Worm (Caenorhabditis elegans) whole organism, mixed stage, embryonic: ENCODE results near the gene F02E8.4.
A peak's percentile ranks its signal among the peaks of the same experiment; 100 is the strongest.

ENCODE experiments used
- bed-3 ChIP-seq: fragments of 200-800 bp; sonication (Bioruptor generic); optimal IDR thresholded peaks from 3 replicates; lab custom pipeline; 2018; ENCODE audit warnings: mild to moderate bottlenecking, missing genetic modification characterization, moderate library complexity, missing compliant biosample characterization
- blmp-1 ChIP-seq: fragments of 150-350 bp; optimal IDR thresholded peaks from 2 replicates; lab custom pipeline; 2014; ENCODE audit warnings: missing biosample characterization, missing genetic modification characterization
- ceh-39 ChIP-seq: fragments of 150-350 bp; optimal IDR thresholded peaks from 2 replicates; lab custom pipeline; 2014; ENCODE audit warnings: missing biosample characterization, missing genetic modification characterization
- ceh-43 ChIP-seq: fragments of 200-800 bp; sonication (Bioruptor generic); optimal IDR thresholded peaks from 2 replicates; lab custom pipeline; 2018; ENCODE audit warnings: mild to moderate bottlenecking, missing genetic modification characterization, moderate library complexity, missing compliant biosample characterization
- ceh-83 ChIP-seq: fragments of 200-800 bp; sonication (Bioruptor generic); optimal IDR thresholded peaks from 2 replicates; lab custom pipeline; 2018; ENCODE audit warnings: mild to moderate bottlenecking, missing genetic modification characterization, missing compliant biosample characterization
- ces-1 ChIP-seq: fragments of 150-350 bp; optimal IDR thresholded peaks from 2 replicates; lab custom pipeline; 2014; ENCODE audit warnings: missing biosample characterization, missing genetic modification reagents, missing genetic modification characterization
- elt-1 ChIP-seq: sonication (generic microtip); optimal IDR thresholded peaks from 2 replicates; lab custom pipeline; 2017; ENCODE audit warnings: missing genetic modification characterization, mild to moderate bottlenecking, missing compliant biosample characterization, antibody characterized with exemption, moderate library complexity, borderline replicate concordance; ENCODE audit not compliant: insufficient read depth
- elt-3 ChIP-seq: fragments of 150-350 bp; optimal IDR thresholded peaks from 2 replicates; lab custom pipeline; 2014; ENCODE audit warnings: missing biosample characterization, missing genetic modification characterization
- flh-1 ChIP-seq: fragments of 200-800 bp; sonication (Bioruptor generic); optimal IDR thresholded peaks from 2 replicates; lab custom pipeline; 2018; ENCODE audit warnings: mild to moderate bottlenecking, missing genetic modification characterization, moderate library complexity, missing compliant biosample characterization
- ham-2 ChIP-seq: fragments of 200-800 bp; sonication (Bioruptor generic); optimal IDR thresholded peaks from 2 replicates; lab custom pipeline; 2018; ENCODE audit warnings: mild to moderate bottlenecking, missing genetic modification characterization, missing compliant biosample characterization
- hlh-1 ChIP-seq: fragments of 150-350 bp; optimal IDR thresholded peaks from 2 replicates; lab custom pipeline; 2014; ENCODE audit warnings: missing biosample characterization, missing genetic modification reagents, missing genetic modification characterization
- lin-32 ChIP-seq: fragments of 200-800 bp; sonication (Bioruptor generic); optimal IDR thresholded peaks from 2 replicates; lab custom pipeline; 2018; ENCODE audit warnings: mild to moderate bottlenecking, missing genetic modification characterization, missing compliant biosample characterization
- lsy-2 ChIP-seq: fragments of 150-350 bp; optimal IDR thresholded peaks from 2 replicates; lab custom pipeline; 2014; ENCODE audit warnings: missing biosample characterization, missing genetic modification characterization
- mab-5 ChIP-seq: fragments of 150-350 bp; optimal IDR thresholded peaks from 2 replicates; lab custom pipeline; 2014; ENCODE audit warnings: missing biosample characterization, missing genetic modification characterization
- mep-1 ChIP-seq: fragments of 150-350 bp; optimal IDR thresholded peaks from 2 replicates; lab custom pipeline; 2017; ENCODE audit warnings: missing biosample characterization, missing genetic modification reagents, missing genetic modification characterization, inconsistent platforms
- mls-2 ChIP-seq: sonication (generic microtip); optimal IDR thresholded peaks from 2 replicates; lab custom pipeline; 2016; ENCODE audit warnings: mild to moderate bottlenecking, missing genetic modification characterization, moderate library complexity, missing compliant biosample characterization
- nhr-12 ChIP-seq: fragments of 150-350 bp; optimal IDR thresholded peaks from 2 replicates; lab custom pipeline; 2014; ENCODE audit warnings: missing biosample characterization, missing genetic modification characterization
- nhr-2 ChIP-seq: fragments of 150-350 bp; optimal IDR thresholded peaks from 2 replicates; lab custom pipeline; 2014; ENCODE audit warnings: missing biosample characterization, missing genetic modification characterization
- nhr-237 ChIP-seq: fragments of 150-350 bp; optimal IDR thresholded peaks from 2 replicates; lab custom pipeline; 2014; ENCODE audit warnings: missing biosample characterization, missing genetic modification characterization
- nhr-28 ChIP-seq: fragments of 150-350 bp; optimal IDR thresholded peaks from 2 replicates; lab custom pipeline; 2014; ENCODE audit warnings: missing biosample characterization, missing genetic modification characterization
- nhr-76 ChIP-seq: sonication (generic microtip); optimal IDR thresholded peaks from 2 replicates; lab custom pipeline; 2017; ENCODE audit warnings: missing biosample characterization, missing genetic modification characterization
- pha-4 ChIP-seq: fragments of 150-350 bp; optimal IDR thresholded peaks from 2 replicates; lab custom pipeline; 2018; ENCODE audit warnings: missing biosample characterization, missing genetic modification reagents, missing genetic modification characterization
- sem-2 ChIP-seq: fragments of 200-800 bp; sonication (Bioruptor generic); optimal IDR thresholded peaks from 2 replicates; lab custom pipeline; 2018; ENCODE audit warnings: mild to moderate bottlenecking, missing genetic modification characterization, missing compliant biosample characterization
- sptf-1 ChIP-seq: sonication (generic microtip); optimal IDR thresholded peaks from 2 replicates; lab custom pipeline; 2017; ENCODE audit warnings: mild to moderate bottlenecking, missing genetic modification characterization, moderate library complexity, missing compliant biosample characterization
- tbx-8 ChIP-seq: fragments of 200-800 bp; sonication (Bioruptor generic); optimal IDR thresholded peaks from 2 replicates; lab custom pipeline; 2018; ENCODE audit warnings: mild to moderate bottlenecking, missing genetic modification characterization, moderate library complexity, missing compliant biosample characterization
- unc-120 ChIP-seq: sonication (generic microtip); optimal IDR thresholded peaks from 2 replicates; lab custom pipeline; 2017; ENCODE audit warnings: missing genetic modification characterization, missing compliant biosample characterization; ENCODE audit not compliant: poor library complexity, severe bottlenecking
- unc-39 ChIP-seq: fragments of 150-350 bp; optimal IDR thresholded peaks from 2 replicates; lab custom pipeline; 2014; ENCODE audit warnings: missing biosample characterization, missing genetic modification characterization
- unc-62 ChIP-seq: fragments of 150-350 bp; optimal IDR thresholded peaks from 2 replicates; lab custom pipeline; 2014; ENCODE audit warnings: missing biosample characterization, missing genetic modification reagents, missing genetic modification characterization
- ztf-11 ChIP-seq: fragments of 150-350 bp; optimal IDR thresholded peaks from 2 replicates; lab custom pipeline; 2014; ENCODE audit warnings: missing biosample characterization, missing genetic modification characterization

Gene F02E8.4

ce11 chrX:4415289-4415688 lies 38.6 kb upstream of the F02E8.4 start:
- TF ChIP-seq mep-1 (tag; lab: Kevin White, UChicago) (no peak), ceh-83 (no peak), flh-1 (GFP tag; lab: Kevin White, UChicago) (no peak), ces-1 (GFP tag; lab: Kevin White, UChicago) (peak; percentile 76), nhr-2 (tag; lab: Kevin White, UChicago) (no peak)
- TF ChIP-seq, all 35 proteins: peak for 1

ce11 chrX:4418751-4419150 lies 35.2 kb upstream of the F02E8.4 start, which contains the start of gene dop-1:
dop-1 (minus strand) TSS chrX:4418851.
- TF ChIP-seq elt-1 (tag; lab: Kevin White, UChicago) (no peak), hlh-1 (tag; lab: Kevin White, UChicago) (no peak), ztf-11 (tag; lab: Kevin White, UChicago) (no peak), sem-2 (GFP tag; lab: Kevin White, UChicago) (no peak), nhr-28 (tag; lab: Kevin White, UChicago) (no peak), mab-5 (tag; lab: Kevin White, UChicago) (no peak), nhr-76 (tag; lab: Kevin White, UChicago) (no peak), blmp-1 (tag; lab: Kevin White, UChicago) (no peak), mls-2 (no peak), tbx-8 (GFP tag; lab: Kevin White, UChicago) (no peak), elt-3 (no peak), unc-120 (no peak), mep-1 (tag; lab: Kevin White, UChicago) (no peak), nhr-12 (no peak), pha-4 (tag; lab: Kevin White, UChicago) (no peak), ceh-43 (GFP tag; lab: Kevin White, UChicago) (no peak), sptf-1 (tag; lab: Kevin White, UChicago) (no peak), unc-62 (GFP tag; lab: Kevin White, UChicago) (no peak), nhr-237 (tag; lab: Kevin White, UChicago) (no peak), ceh-39 (tag; lab: Kevin White, UChicago) (no peak)

ce11 chrX:4424254-4424653 lies 29.7 kb upstream of the F02E8.4 start:
- TF ChIP-seq ceh-83 (no peak), pha-4 (tag; lab: Kevin White, UChicago) (no peak), unc-120 (no peak), nhr-2 (tag; lab: Kevin White, UChicago) (no peak), ceh-39 (tag; lab: Kevin White, UChicago) (no peak), ces-1 (GFP tag; lab: Kevin White, UChicago) (peak; percentile 96)

- TF ChIP-seq ces-1 (GFP tag; lab: Kevin White, UChicago) = peak; percentile 87
- no peak for TF ChIP-seq ceh-83
- no peak for TF ChIP-seq ham-2 (GFP tag; lab: Kevin White, UChicago)
- no peak for TF ChIP-seq lsy-2 (tag; lab: Kevin White, UChicago)
Observed at ce11 chrX:4426496-4426895, 27.4 kb upstream of the F02E8.4 start.

- TF ChIP-seq unc-120 = no peak
- TF ChIP-seq sem-2 (GFP tag; lab: Kevin White, UChicago) = no peak
- TF ChIP-seq bed-3 = no peak
- no peak for TF ChIP-seq lin-32 (GFP tag; lab: Kevin White, UChicago)
- TF ChIP-seq elt-3 = no peak
- TF ChIP-seq hlh-1 (tag; lab: Kevin White, UChicago) = no peak
- no peak for TF ChIP-seq elt-1 (tag; lab: Kevin White, UChicago)
- TF ChIP-seq nhr-237 (tag; lab: Kevin White, UChicago) = no peak
- no peak for TF ChIP-seq ceh-83
- no peak for TF ChIP-seq pha-4 (tag; lab: Kevin White, UChicago)
- TF ChIP-seq ham-2 (GFP tag; lab: Kevin White, UChicago) = no peak
- no peak for TF ChIP-seq lsy-2 (tag; lab: Kevin White, UChicago)
- no peak for TF ChIP-seq unc-39 (tag; lab: Kevin White, UChicago)
- no peak for TF ChIP-seq ces-1 (GFP tag; lab: Kevin White, UChicago)
- TF ChIP-seq nhr-2 (tag; lab: Kevin White, UChicago) = no peak
- no peak for TF ChIP-seq nhr-12
- TF ChIP-seq nhr-28 (tag; lab: Kevin White, UChicago) = no peak
- no peak for TF ChIP-seq ztf-11 (tag; lab: Kevin White, UChicago)
Observed at ce11 chrX:4427387-4427786, 26.5 kb upstream of the F02E8.4 start.
